Worm (Caenorhabditis elegans): ENCODE results near the gene rpl-20.

- no peak for TF ChIP-seq ama-1 (optimal IDR thresholded peaks at IDR 0.05)
- no peak for TF ChIP-seq fkh-10 (GFP tag; optimal IDR thresholded peaks at IDR 0.05)
- no peak for TF ChIP-seq sea-2 (GFP tag; optimal IDR thresholded peaks at IDR 0.05)
- no peak for TF ChIP-seq nhr-11 (tag; optimal IDR thresholded peaks at IDR 0.05)
- no peak for TF ChIP-seq ztf-11 (tag; optimal IDR thresholded peaks at IDR 0.05)
- no peak for TF ChIP-seq fos-1 (tag; optimal IDR thresholded peaks at IDR 0.05)
- TF ChIP-seq nhr-76 (tag; optimal IDR thresholded peaks at IDR 0.05) = no peak
- no peak for TF ChIP-seq unc-62 (GFP tag; optimal IDR thresholded peaks at IDR 0.05)
- TF ChIP-seq nhr-28 (tag; optimal IDR thresholded peaks at IDR 0.05) = no peak
These were observed 9.1 kb upstream of the rpl-20 start, which contains the start of gene Y17G9B.8 for ce11 chrIV:4758659-4759058.

Data from whole organism, L3 larva.